Worm (Caenorhabditis elegans) whole organism, mixed stage, embryonic: Measurements from ENCODE around the gene F21C10.6.

ENCODE experiments used
- M03D4.4 ChIP-seq: sonication (generic microtip); optimal IDR thresholded peaks from 2 replicates; lab custom pipeline; 2017; ENCODE audit warnings: mild to moderate bottlenecking, missing genetic modification characterization, missing compliant biosample characterization
- bed-3 ChIP-seq: fragments of 200-800 bp; sonication (Bioruptor generic); optimal IDR thresholded peaks from 3 replicates; lab custom pipeline; 2018; ENCODE audit warnings: mild to moderate bottlenecking, missing genetic modification characterization, moderate library complexity, missing compliant biosample characterization
- blmp-1 ChIP-seq: fragments of 150-350 bp; optimal IDR thresholded peaks from 2 replicates; lab custom pipeline; 2014; ENCODE audit warnings: missing biosample characterization, missing genetic modification characterization
- ceh-39 ChIP-seq: fragments of 150-350 bp; optimal IDR thresholded peaks from 2 replicates; lab custom pipeline; 2014; ENCODE audit warnings: missing biosample characterization, missing genetic modification characterization
- ceh-83 ChIP-seq: fragments of 200-800 bp; sonication (Bioruptor generic); optimal IDR thresholded peaks from 2 replicates; lab custom pipeline; 2018; ENCODE audit warnings: mild to moderate bottlenecking, missing genetic modification characterization, missing compliant biosample characterization
- ces-1 ChIP-seq: fragments of 150-350 bp; optimal IDR thresholded peaks from 2 replicates; lab custom pipeline; 2014; ENCODE audit warnings: missing biosample characterization, missing genetic modification reagents, missing genetic modification characterization
- elt-1 ChIP-seq: sonication (generic microtip); optimal IDR thresholded peaks from 2 replicates; lab custom pipeline; 2017; ENCODE audit warnings: missing genetic modification characterization, mild to moderate bottlenecking, missing compliant biosample characterization, antibody characterized with exemption, moderate library complexity, borderline replicate concordance; ENCODE audit not compliant: insufficient read depth
- elt-3 ChIP-seq: fragments of 150-350 bp; optimal IDR thresholded peaks from 2 replicates; lab custom pipeline; 2014; ENCODE audit warnings: missing biosample characterization, missing genetic modification characterization
- flh-1 ChIP-seq: fragments of 200-800 bp; sonication (Bioruptor generic); optimal IDR thresholded peaks from 2 replicates; lab custom pipeline; 2018; ENCODE audit warnings: mild to moderate bottlenecking, missing genetic modification characterization, moderate library complexity, missing compliant biosample characterization
- ham-2 ChIP-seq: fragments of 200-800 bp; sonication (Bioruptor generic); optimal IDR thresholded peaks from 2 replicates; lab custom pipeline; 2018; ENCODE audit warnings: mild to moderate bottlenecking, missing genetic modification characterization, missing compliant biosample characterization
- hlh-1 ChIP-seq: fragments of 150-350 bp; optimal IDR thresholded peaks from 2 replicates; lab custom pipeline; 2014; ENCODE audit warnings: missing biosample characterization, missing genetic modification reagents, missing genetic modification characterization
- lin-13 ChIP-seq: fragments of 150-350 bp; optimal IDR thresholded peaks from 2 replicates; lab custom pipeline; 2014; ENCODE audit warnings: missing biosample characterization, missing genetic modification characterization
- mab-5 ChIP-seq: fragments of 150-350 bp; optimal IDR thresholded peaks from 2 replicates; lab custom pipeline; 2014; ENCODE audit warnings: missing biosample characterization, missing genetic modification characterization
- mep-1 ChIP-seq: fragments of 150-350 bp; optimal IDR thresholded peaks from 2 replicates; lab custom pipeline; 2017; ENCODE audit warnings: missing biosample characterization, missing genetic modification reagents, missing genetic modification characterization, inconsistent platforms
- mls-2 ChIP-seq: sonication (generic microtip); optimal IDR thresholded peaks from 2 replicates; lab custom pipeline; 2016; ENCODE audit warnings: mild to moderate bottlenecking, missing genetic modification characterization, moderate library complexity, missing compliant biosample characterization
- nhr-12 ChIP-seq: fragments of 150-350 bp; optimal IDR thresholded peaks from 2 replicates; lab custom pipeline; 2014; ENCODE audit warnings: missing biosample characterization, missing genetic modification characterization
- nhr-2 ChIP-seq: fragments of 150-350 bp; optimal IDR thresholded peaks from 2 replicates; lab custom pipeline; 2014; ENCODE audit warnings: missing biosample characterization, missing genetic modification characterization
- nhr-237 ChIP-seq: fragments of 150-350 bp; optimal IDR thresholded peaks from 2 replicates; lab custom pipeline; 2014; ENCODE audit warnings: missing biosample characterization, missing genetic modification characterization
- nhr-28 ChIP-seq: fragments of 150-350 bp; optimal IDR thresholded peaks from 2 replicates; lab custom pipeline; 2014; ENCODE audit warnings: missing biosample characterization, missing genetic modification characterization
- nhr-76 ChIP-seq: sonication (generic microtip); optimal IDR thresholded peaks from 2 replicates; lab custom pipeline; 2017; ENCODE audit warnings: missing biosample characterization, missing genetic modification characterization
- pha-4 ChIP-seq: fragments of 150-350 bp; optimal IDR thresholded peaks from 2 replicates; lab custom pipeline; 2018; ENCODE audit warnings: missing biosample characterization, missing genetic modification reagents, missing genetic modification characterization
- sem-2 ChIP-seq: fragments of 200-800 bp; sonication (Bioruptor generic); optimal IDR thresholded peaks from 2 replicates; lab custom pipeline; 2018; ENCODE audit warnings: mild to moderate bottlenecking, missing genetic modification characterization, missing compliant biosample characterization
- snpc-4 ChIP-seq: fragments of 150-350 bp; optimal IDR thresholded peaks from 2 replicates; lab custom pipeline; 2014; ENCODE audit warnings: missing biosample characterization, missing genetic modification characterization
- sptf-1 ChIP-seq: sonication (generic microtip); optimal IDR thresholded peaks from 2 replicates; lab custom pipeline; 2017; ENCODE audit warnings: mild to moderate bottlenecking, missing genetic modification characterization, moderate library complexity, missing compliant biosample characterization
- tbx-8 ChIP-seq: fragments of 200-800 bp; sonication (Bioruptor generic); optimal IDR thresholded peaks from 2 replicates; lab custom pipeline; 2018; ENCODE audit warnings: mild to moderate bottlenecking, missing genetic modification characterization, moderate library complexity, missing compliant biosample characterization
- unc-120 ChIP-seq: sonication (generic microtip); optimal IDR thresholded peaks from 2 replicates; lab custom pipeline; 2017; ENCODE audit warnings: missing genetic modification characterization, missing compliant biosample characterization; ENCODE audit not compliant: poor library complexity, severe bottlenecking
- unc-39 ChIP-seq: fragments of 150-350 bp; optimal IDR thresholded peaks from 2 replicates; lab custom pipeline; 2014; ENCODE audit warnings: missing biosample characterization, missing genetic modification characterization
- zip-8 ChIP-seq: fragments of 150-350 bp; optimal IDR thresholded peaks from 2 replicates; lab custom pipeline; 2014; ENCODE audit warnings: missing biosample characterization, missing genetic modification characterization
- ztf-11 ChIP-seq: fragments of 150-350 bp; optimal IDR thresholded peaks from 2 replicates; lab custom pipeline; 2014; ENCODE audit warnings: missing biosample characterization, missing genetic modification characterization

Gene F21C10.6

DNA sequence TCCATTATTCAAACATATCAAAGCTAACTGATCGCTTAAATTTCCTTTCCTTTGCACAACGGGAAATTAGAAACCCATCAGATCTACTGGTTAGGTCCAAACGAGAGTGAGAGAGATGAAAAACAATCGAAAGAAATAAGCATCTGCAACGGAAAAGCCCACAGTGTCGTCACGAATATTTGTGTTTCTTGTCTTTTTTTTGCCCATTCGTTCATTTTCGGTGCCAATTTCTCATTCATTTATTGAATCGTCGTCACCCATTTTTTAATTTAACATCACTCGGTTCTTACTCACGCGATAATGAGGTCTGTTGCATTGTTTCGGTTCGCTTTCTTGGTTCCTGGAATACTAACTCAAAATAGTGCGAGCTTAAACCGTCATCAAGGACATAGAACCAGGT lies at the start of gene F21C10.6:
Gene F21C10.6, plus strand, starts transcription at position 301 of the 400 bp plus-strand sequence.
- TF ChIP-seq mab-5 (tag; lab: Kevin White, UChicago) (no peak), M03D4.4 (no peak), zip-8 (tag; lab: Kevin White, UChicago) (no peak), flh-1 (GFP tag; lab: Kevin White, UChicago) (no peak), ces-1 (GFP tag; lab: Kevin White, UChicago) (no peak), hlh-1 (no peak), elt-3 (no peak), nhr-76 (tag; lab: Kevin White, UChicago) (no peak), nhr-2 (tag; lab: Kevin White, UChicago) (no peak), ceh-39 (tag; lab: Kevin White, UChicago) (no peak), ceh-83 (GFP tag; lab: Kevin White, UChicago) (no peak), nhr-12 (tag; lab: Kevin White, UChicago) (no peak), mep-1 (tag; lab: Kevin White, UChicago) (no peak), sptf-1 (no peak), mls-2 (no peak)

DNA sequence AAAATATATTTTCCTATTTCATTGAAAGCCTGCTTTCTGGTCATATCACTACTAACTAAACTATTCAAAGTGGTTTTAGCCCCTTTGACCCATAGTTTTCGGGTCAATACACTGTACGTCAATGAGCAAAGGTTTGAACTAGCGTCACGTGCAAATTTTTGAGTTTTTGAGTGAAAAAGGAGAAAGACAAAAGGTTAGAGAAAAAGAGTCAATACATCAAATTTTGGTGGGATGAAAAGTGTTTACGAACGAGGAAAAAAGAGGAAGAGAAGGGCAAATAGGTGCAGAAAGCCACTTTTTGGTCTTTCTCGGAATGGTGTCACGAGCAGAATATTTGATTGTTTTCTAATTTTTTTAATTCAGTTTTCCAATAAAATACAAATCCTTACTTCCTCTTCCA lies 48.5 kb upstream of the F21C10.6 start:
- TF ChIP-seq sem-2 = no peak
- no peak for TF ChIP-seq nhr-237 (tag; lab: Kevin White, UChicago)
- TF ChIP-seq nhr-12 (tag; lab: Kevin White, UChicago) = no peak
- no peak for TF ChIP-seq ham-2 (GFP tag; lab: Kevin White, UChicago)
- TF ChIP-seq hlh-1 = no peak
- no peak for TF ChIP-seq ceh-39 (tag; lab: Kevin White, UChicago)
- TF ChIP-seq ceh-83 (GFP tag; lab: Kevin White, UChicago) = no peak
- TF ChIP-seq ztf-11 (tag; lab: Kevin White, UChicago) = no peak
- TF ChIP-seq, all 35 proteins: peak for 0

DNA sequence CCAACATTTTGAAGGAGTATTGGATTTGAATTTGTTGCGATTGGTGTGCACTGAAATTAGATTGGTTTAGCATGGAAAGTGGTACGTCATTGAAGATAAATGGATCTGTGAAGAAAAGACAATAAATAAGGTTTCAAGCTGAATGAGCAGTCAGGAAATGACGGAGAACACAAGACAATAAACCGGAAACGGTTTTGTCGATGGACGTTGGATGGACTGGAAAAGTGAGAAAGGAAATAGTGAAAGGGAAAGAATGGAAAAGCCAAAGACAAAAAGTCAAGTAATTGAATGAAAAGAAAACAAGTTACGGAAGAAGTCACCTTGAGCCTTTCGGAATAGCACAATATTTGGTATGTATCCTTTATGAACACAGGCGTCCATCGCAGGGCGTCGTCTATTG lies 48.0 kb upstream of the F21C10.6 start, which contains the start of gene T27E4.7:
Gene T27E4.7, minus strand, starts transcription at position 50 of the 400 bp plus-strand sequence.
- TF ChIP-seq mep-1 (tag; lab: Kevin White, UChicago) (no peak), M03D4.4 (no peak), nhr-12 (tag; lab: Kevin White, UChicago) (no peak), nhr-76 (tag; lab: Kevin White, UChicago) (no peak), elt-1 (no peak), mab-5 (tag; lab: Kevin White, UChicago) (no peak), blmp-1 (no peak), nhr-2 (tag; lab: Kevin White, UChicago) (no peak), ces-1 (GFP tag; lab: Kevin White, UChicago) (no peak), hlh-1 (no peak), unc-39 (tag; lab: Kevin White, UChicago) (no peak), snpc-4 (tag; lab: Kevin White, UChicago) (no peak), ztf-11 (tag; lab: Kevin White, UChicago) (no peak), lin-13 (tag; lab: Kevin White, UChicago) (no peak), pha-4 (tag; lab: Kevin White, UChicago) (no peak), zip-8 (tag; lab: Kevin White, UChicago) (no peak), nhr-28 (tag; lab: Kevin White, UChicago) (no peak), elt-3 (no peak), nhr-237 (tag; lab: Kevin White, UChicago) (no peak)

DNA sequence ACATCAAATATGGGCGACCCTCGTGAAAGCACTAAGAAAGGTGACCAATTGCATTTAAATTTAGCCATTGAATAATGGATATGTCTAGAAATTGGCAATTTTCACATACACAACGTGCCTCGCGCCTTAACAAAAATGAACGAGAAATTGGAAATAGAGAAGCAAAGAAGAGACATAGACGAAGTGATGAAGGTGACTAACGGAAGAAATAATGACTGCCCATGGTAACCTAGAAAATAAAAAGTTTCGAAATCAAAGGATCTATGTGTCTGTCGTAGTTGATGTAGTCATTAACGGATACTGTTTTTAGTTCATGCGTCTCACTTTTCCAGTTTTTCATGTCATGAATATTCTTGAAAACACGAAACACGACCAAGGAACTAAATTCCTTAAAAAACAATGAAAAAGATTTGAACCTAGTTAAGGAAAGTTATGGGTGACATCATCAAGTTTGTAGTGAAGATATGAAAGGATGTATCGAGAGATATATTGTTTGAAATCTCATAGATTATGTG lies 46.2 kb upstream of the F21C10.6 start:
- TF ChIP-seq zip-8 (tag; lab: Kevin White, UChicago) (no peak), tbx-8 (no peak), ces-1 (GFP tag; lab: Kevin White, UChicago) (no peak), ham-2 (GFP tag; lab: Kevin White, UChicago) (no peak), elt-1 (no peak), ceh-39 (tag; lab: Kevin White, UChicago) (no peak), elt-3 (no peak), flh-1 (GFP tag; lab: Kevin White, UChicago) (no peak), mls-2 (no peak), nhr-2 (tag; lab: Kevin White, UChicago) (no peak), nhr-28 (tag; lab: Kevin White, UChicago) (no peak), sptf-1 (no peak), lin-13 (tag; lab: Kevin White, UChicago) (no peak), blmp-1 (no peak), unc-120 (tag; lab: Kevin White, UChicago) (no peak), bed-3 (GFP tag; lab: Kevin White, UChicago) (no peak)
